Worm (Caenorhabditis elegans) whole organism, late embryonic: ENCODE measurements around the gene rgef-1.

ENCODE experiments used
- C08G9.2 ChIP-seq: sonication (generic microtip); optimal IDR thresholded peaks from 2 replicates; lab custom pipeline; 2016; ENCODE audit warnings: mild to moderate bottlenecking, missing genetic modification characterization, moderate library complexity, missing compliant biosample characterization
- T23F11.4 ChIP-seq: fragments of 200-800 bp; sonication (Bioruptor generic); optimal IDR thresholded peaks from 2 replicates; lab custom pipeline; 2018; ENCODE audit warnings: mild to moderate bottlenecking, missing genetic modification characterization, missing compliant biosample characterization
- ceh-22 ChIP-seq: sonication (generic microtip); optimal IDR thresholded peaks from 2 replicates; lab custom pipeline; 2017; ENCODE audit warnings: missing biosample characterization, missing genetic modification characterization
- ceh-9 ChIP-seq: sonication (generic microtip); optimal IDR thresholded peaks from 2 replicates; lab custom pipeline; 2016; ENCODE audit warnings: mild to moderate bottlenecking, missing genetic modification characterization, inconsistent platforms, missing compliant biosample characterization
- dve-1 ChIP-seq: sonication (generic microtip); optimal IDR thresholded peaks from 2 replicates; lab custom pipeline; 2017; ENCODE audit warnings: antibody characterized with exemption, mild to moderate bottlenecking, missing genetic modification characterization, missing compliant biosample characterization
- elt-2 ChIP-seq: sonication (generic microtip); optimal IDR thresholded peaks from 2 replicates; lab custom pipeline; 2016; ENCODE audit warnings: missing genetic modification reagents, missing genetic modification characterization, missing compliant biosample characterization
- pha-4 ChIP-seq: fragments of 150-350 bp; optimal IDR thresholded peaks from 2 replicates; lab custom pipeline; 2018; ENCODE audit warnings: missing biosample characterization, missing genetic modification reagents, missing genetic modification characterization
- rnt-1 ChIP-seq: sonication (generic microtip); optimal IDR thresholded peaks from 2 replicates; lab custom pipeline; 2016; ENCODE audit warnings: missing genetic modification characterization, missing compliant biosample characterization
- sdc-2 ChIP-seq: sonication (generic microtip); optimal IDR thresholded peaks from 2 replicates; lab custom pipeline; 2016; ENCODE audit warnings: missing genotype, missing genetic modification characterization, missing compliant biosample characterization

- TF ChIP-seq rnt-1: no peak
- no peak for TF ChIP-seq elt-2 (tag; lab: Kevin White, UChicago)
- no peak for TF ChIP-seq T23F11.4 (GFP tag; lab: Kevin White, UChicago)
- no peak for TF ChIP-seq dve-1
- no peak for TF ChIP-seq C08G9.2 (tag; lab: Kevin White, UChicago)
- no peak for TF ChIP-seq pha-4
- no peak for TF ChIP-seq sdc-2
- TF ChIP-seq ceh-9 (tag; lab: Kevin White, UChicago): no peak
- no peak for TF ChIP-seq ceh-22 (tag; lab: Kevin White, UChicago)
These were observed 33.5 kb downstream of the rgef-1 start for ce11 chrV:9527984-9528383.
